Fruit fly (Drosophila melanogaster) whole organism, prepupa: ENCODE measurements around the gene DnaJ-H.
A peak's percentile ranks its signal among the peaks of the same experiment; 100 is the strongest.

Experiments used
- CG10669 ChIP-seq: fragments of 200-800 bp; sonication (Bioruptor generic); optimal IDR thresholded peaks from 3 replicates; lab custom pipeline; 2018; ENCODE audit warnings: missing biosample characterization, mild to moderate bottlenecking, missing genetic modification characterization, moderate library complexity
- CG11294 ChIP-seq: fragments of 200-800 bp; sonication (Bioruptor generic); IDR thresholded peaks from 2 replicates; pipeline ENCODE4 v1.3.6; 2022; ENCODE audit warnings: missing biosample characterization, missing genetic modification characterization
- CG11762 ChIP-seq: fragments of 200-800 bp; sonication (Bioruptor generic); optimal IDR thresholded peaks from 3 replicates; lab custom pipeline; 2016; ENCODE audit warnings: missing biosample characterization, missing genetic modification characterization; ENCODE audit not compliant: insufficient read depth
- CG11902 ChIP-seq: fragments of 200-800 bp; sonication (Bioruptor generic); optimal IDR thresholded peaks from 3 replicates; lab custom pipeline; 2016; ENCODE audit warnings: missing biosample characterization, missing genetic modification characterization
- CG15336 ChIP-seq: fragments of 200-800 bp; sonication (Bioruptor generic); IDR thresholded peaks from 2 replicates; pipeline ENCODE4 v1.3.6; 2022; ENCODE audit warnings: missing biosample characterization, missing genetic modification characterization
- CG1621 ChIP-seq: fragments of 200-800 bp; sonication (Bioruptor generic); optimal IDR thresholded peaks from 3 replicates; lab custom pipeline; 2018; ENCODE audit warnings: missing biosample characterization, mild to moderate bottlenecking, missing genetic modification characterization
- CG16779 ChIP-seq: fragments of 200-800 bp; sonication (Bioruptor generic); optimal IDR thresholded peaks from 3 replicates; lab custom pipeline; 2017; ENCODE audit warnings: missing biosample characterization, mild to moderate bottlenecking, missing genetic modification characterization
- CG31627 ChIP-seq: fragments of 200-800 bp; sonication (Bioruptor generic); optimal IDR thresholded peaks from 3 replicates; lab custom pipeline; 2016; ENCODE audit warnings: missing biosample characterization, missing genetic modification characterization
- CG32006 ChIP-seq: fragments of 200-800 bp; sonication (Bioruptor generic); optimal IDR thresholded peaks from 3 replicates; lab custom pipeline; 2017; ENCODE audit warnings: missing biosample characterization, mild to moderate bottlenecking, missing genetic modification characterization
- CG34406 ChIP-seq: fragments of 200-800 bp; sonication (Bioruptor generic); optimal IDR thresholded peaks from 3 replicates; lab custom pipeline; 2016; ENCODE audit warnings: missing biosample characterization, missing genetic modification characterization
- CG4318 ChIP-seq: fragments of 200-800 bp; sonication (Bioruptor generic); optimal IDR thresholded peaks from 3 replicates; lab custom pipeline; 2017; ENCODE audit warnings: missing biosample characterization, mild to moderate bottlenecking, missing genetic modification characterization
- CG6163 ChIP-seq: fragments of 200-800 bp; sonication (Bioruptor generic); IDR thresholded peaks from 3 replicates; pipeline ENCODE4 v1.3.6; 2022; ENCODE audit warnings: missing biosample characterization, missing genetic modification characterization
- CG6792 ChIP-seq: fragments of 200-800 bp; sonication (Bioruptor generic); optimal IDR thresholded peaks from 3 replicates; lab custom pipeline; 2016; ENCODE audit warnings: missing biosample characterization, missing genetic modification characterization
- CG6808 ChIP-seq: fragments of 200-800 bp; sonication (Bioruptor generic); optimal IDR thresholded peaks from 3 replicates; lab custom pipeline; 2017; ENCODE audit warnings: missing biosample characterization, missing genetic modification characterization, mild to moderate bottlenecking, moderate library complexity, missing genetic modification reagents
- CG7368 ChIP-seq: fragments of 200-800 bp; sonication (Bioruptor generic); optimal IDR thresholded peaks from 3 replicates; lab custom pipeline; 2016; ENCODE audit warnings: missing biosample characterization, missing genetic modification characterization
- CG8119 ChIP-seq: fragments of 200-800 bp; sonication (Bioruptor generic); IDR thresholded peaks from 3 replicates; pipeline ENCODE4 v1.3.6; 2022; ENCODE audit warnings: missing biosample characterization, missing genetic modification characterization
- CG8319 ChIP-seq: fragments of 200-800 bp; sonication (Bioruptor generic); optimal IDR thresholded peaks from 3 replicates; lab custom pipeline; 2016; ENCODE audit warnings: missing biosample characterization, missing genetic modification characterization
- CG8632 ChIP-seq: fragments of 200-800 bp; sonication (Bioruptor generic); optimal IDR thresholded peaks from 3 replicates; lab custom pipeline; 2016; ENCODE audit warnings: missing biosample characterization, missing genetic modification characterization
- Eip75B ChIP-seq: fragments of 200-800 bp; sonication (Bioruptor generic); optimal IDR thresholded peaks from 3 replicates; lab custom pipeline; 2016; ENCODE audit warnings: missing biosample characterization, missing genetic modification characterization
- Eip78C ChIP-seq: fragments of 200-800 bp; sonication (Bioruptor generic); peaks from one replicate; lab custom pipeline; 2016; ENCODE audit warnings: missing biosample characterization, missing genetic modification characterization
- Eip93F ChIP-seq: fragments of 200-800 bp; sonication (Bioruptor generic); optimal IDR thresholded peaks from 2 replicates; lab custom pipeline; 2016; ENCODE audit warnings: missing biosample characterization, mild to moderate bottlenecking, missing genetic modification characterization
- Ets21C ChIP-seq: fragments of 200-800 bp; sonication (Bioruptor generic); optimal IDR thresholded peaks from 3 replicates; lab custom pipeline; 2016; ENCODE audit warnings: missing biosample characterization, missing genetic modification characterization
- Ets96B ChIP-seq: fragments of 200-800 bp; optimal IDR thresholded peaks from 2 replicates; lab custom pipeline; 2019; ENCODE audit warnings: missing biosample characterization, mild to moderate bottlenecking, missing genetic modification characterization, moderate library complexity
- Gug ChIP-seq: fragments of 200-800 bp; sonication (Bioruptor generic); IDR thresholded peaks from 2 replicates; pipeline ENCODE4 v1.3.6; 2022; ENCODE audit warnings: missing biosample characterization, missing genetic modification characterization
- Hr38 ChIP-seq: sonication (Bioruptor generic); optimal IDR thresholded peaks from 2 replicates; lab custom pipeline; 2016; ENCODE audit warnings: missing biosample characterization, missing genetic modification characterization
- Hr39 ChIP-seq: fragments of 200-800 bp; sonication (Bioruptor generic); optimal IDR thresholded peaks from 2 replicates; lab custom pipeline; 2016; ENCODE audit warnings: missing biosample characterization, missing genetic modification characterization
- Lpt ChIP-seq: fragments of 200-800 bp; sonication (Bioruptor generic); optimal IDR thresholded peaks from 3 replicates; lab custom pipeline; 2016; ENCODE audit warnings: missing biosample characterization, missing genetic modification characterization
- Met ChIP-seq: fragments of 200-800 bp; sonication (Bioruptor generic); optimal IDR thresholded peaks from 3 replicates; lab custom pipeline; 2016; ENCODE audit warnings: missing biosample characterization, missing genetic modification characterization
- OdsH ChIP-seq: fragments of 200-800 bp; sonication (Bioruptor generic); optimal IDR thresholded peaks from 3 replicates; lab custom pipeline; 2016; ENCODE audit warnings: missing biosample characterization, missing genetic modification characterization
- Smox ChIP-seq: fragments of 200-800 bp; sonication (Bioruptor generic); optimal IDR thresholded peaks from 3 replicates; lab custom pipeline; 2016; ENCODE audit warnings: missing biosample characterization, missing genetic modification characterization
- Sox102F ChIP-seq: fragments of 200-800 bp; sonication (Bioruptor generic); optimal IDR thresholded peaks from 2 replicates; lab custom pipeline; 2016; ENCODE audit warnings: missing biosample characterization, mild to moderate bottlenecking, missing genetic modification characterization
- Sox14 ChIP-seq: fragments of 200-800 bp; sonication (Bioruptor generic); optimal IDR thresholded peaks from 3 replicates; lab custom pipeline; 2016; ENCODE audit warnings: missing biosample characterization, missing genetic modification characterization
- Sox15 ChIP-seq: fragments of 200-800 bp; sonication (Bioruptor generic); optimal IDR thresholded peaks from 3 replicates; lab custom pipeline; 2016; ENCODE audit warnings: missing biosample characterization, missing genetic modification characterization
- achi ChIP-seq: fragments of 200-800 bp; sonication (Bioruptor generic); optimal IDR thresholded peaks from 3 replicates; lab custom pipeline; 2016; ENCODE audit warnings: missing biosample characterization, missing genetic modification characterization
- cyc ChIP-seq: fragments of 200-800 bp; sonication (Bioruptor generic); optimal IDR thresholded peaks from 3 replicates; lab custom pipeline; 2016; ENCODE audit warnings: missing biosample characterization, missing genetic modification characterization
- dac ChIP-seq: fragments of 200-800 bp; sonication (Bioruptor generic); optimal IDR thresholded peaks from 2 replicates; lab custom pipeline; 2017; ENCODE audit warnings: missing biosample characterization, mild to moderate bottlenecking, missing genetic modification characterization
- dsx ChIP-seq: fragments of 200-800 bp; optimal IDR thresholded peaks from 3 replicates; lab custom pipeline; 2019; ENCODE audit warnings: missing biosample characterization, mild to moderate bottlenecking, missing genetic modification characterization, moderate library complexity; ENCODE audit not compliant: poor library complexity, severe bottlenecking
- eg ChIP-seq: fragments of 200-800 bp; sonication (Bioruptor generic); IDR thresholded peaks from 3 replicates; pipeline ENCODE4 v1.3.6; 2022; ENCODE audit warnings: missing biosample characterization, missing genetic modification characterization
- esn ChIP-seq: fragments of 200-800 bp; sonication (Bioruptor generic); optimal IDR thresholded peaks from 2 replicates; lab custom pipeline; 2016; ENCODE audit warnings: missing biosample characterization, mild to moderate bottlenecking, missing genetic modification characterization, moderate library complexity
- fd59A ChIP-seq: fragments of 200-800 bp; sonication (Bioruptor generic); optimal IDR thresholded peaks from 2 replicates; lab custom pipeline; 2017; ENCODE audit warnings: missing biosample characterization, mild to moderate bottlenecking, missing genetic modification characterization, missing genetic modification reagents
- fd85E ChIP-seq: fragments of 200-800 bp; sonication (Bioruptor generic); optimal IDR thresholded peaks from 3 replicates; lab custom pipeline; 2016; ENCODE audit warnings: missing biosample characterization, missing genetic modification characterization
- fkh ChIP-seq: fragments of 200-800 bp; sonication (Bioruptor generic); optimal IDR thresholded peaks from 3 replicates; lab custom pipeline; 2017; ENCODE audit warnings: missing biosample characterization, mild to moderate bottlenecking, missing genetic modification characterization, moderate library complexity
- lz ChIP-seq: fragments of 200-800 bp; sonication (Bioruptor generic); optimal IDR thresholded peaks from 3 replicates; lab custom pipeline; 2016; ENCODE audit warnings: missing biosample characterization, missing genetic modification characterization
- net ChIP-seq: fragments of 200-800 bp; sonication (Bioruptor generic); optimal IDR thresholded peaks from 3 replicates; lab custom pipeline; 2016; ENCODE audit warnings: missing biosample characterization, missing genetic modification characterization
- pdm3 ChIP-seq: fragments of 200-800 bp; sonication (Bioruptor generic); optimal IDR thresholded peaks from 3 replicates; lab custom pipeline; 2016; ENCODE audit warnings: missing biosample characterization, missing genetic modification characterization
- salr ChIP-seq, 2 experiments: fragments of 200-800 bp; sonication (Bioruptor generic); optimal IDR thresholded peaks; 3 replicates each; lab custom pipeline; 2016 to 2018; ENCODE audit warnings: missing biosample characterization in 2 of 2, missing genetic modification characterization in 2 of 2, mild to moderate bottlenecking in 1 of 2
- spab ChIP-seq: fragments of 200-800 bp; sonication (Bioruptor generic); optimal IDR thresholded peaks from 2 replicates; lab custom pipeline; 2017; ENCODE audit warnings: missing biosample characterization, mild to moderate bottlenecking, missing genetic modification characterization, missing genetic modification reagents
- ss ChIP-seq, 2 experiments: fragments of 200-800 bp; sonication (Bioruptor generic); optimal IDR thresholded peaks; 2 replicates in 1 of 2; 3 replicates in 1 of 2; lab custom pipeline; 2017 to 2018; ENCODE audit warnings: mild to moderate bottlenecking in 2 of 2, missing biosample characterization in 2 of 2, missing genetic modification characterization in 2 of 2, moderate library complexity in 1 of 2
- svp ChIP-seq: fragments of 200-800 bp; sonication (Bioruptor generic); peaks from one replicate; lab custom pipeline; 2016; ENCODE audit warnings: missing biosample characterization, missing genetic modification characterization
- topi ChIP-seq: fragments of 200-800 bp; sonication (Bioruptor generic); optimal IDR thresholded peaks from 3 replicates; lab custom pipeline; 2016; ENCODE audit warnings: missing biosample characterization, missing genetic modification characterization

The DnaJ-H gene

dm6 chr2L:13130291-13130690 is 35.6 kb downstream of the DnaJ-H start, which contains the start of gene CG5122:
Gene CG5122, plus strand, starts transcription at chr2L:13130591.
- TF ChIP-seq Sox102F (GFP tag; lab: Kevin White, UChicago) (no peak), Lpt (GFP tag; lab: Kevin White, UChicago) (no peak), Met (GFP tag; lab: Kevin White, UChicago) (no peak), CG6792 (GFP tag; lab: Kevin White, UChicago) (no peak)
- TF ChIP-seq, all 60 proteins: peak for 0

dm6 chr2L:13122526-13122925 is 43.3 kb downstream of the DnaJ-H start:
- TF ChIP-seq Eip78C (GFP tag; lab: Kevin White, UChicago) (peak; percentile 37), cyc (GFP tag; lab: Kevin White, UChicago) (no peak), Ets96B (no peak), pdm3 (no peak), CG8319 (GFP tag; lab: Kevin White, UChicago) (no peak), dsx (peak; percentile 40), Sox102F (GFP tag; lab: Kevin White, UChicago) (no peak), CG11902 (GFP tag; lab: Kevin White, UChicago) (no peak), CG31627 (GFP tag; lab: Kevin White, UChicago) (no peak), CG1621 (tag; lab: Kevin White, UChicago) (peak; percentile 23), Eip75B (GFP tag; lab: Kevin White, UChicago) (no peak), OdsH (no peak), svp (GFP tag; lab: Kevin White, UChicago) (no peak), achi (no peak), CG8632 (no peak), CG15336 (GFP tag; lab: Robert Waterston, UW) (no peak), CG34406 (GFP tag; lab: Kevin White, UChicago) (no peak), fkh (GFP tag; lab: Kevin White, UChicago) (no peak), esn (GFP tag; lab: Kevin White, UChicago) (no peak), Hr38 (GFP tag; lab: Kevin White, UChicago) (no peak), fd59A (peak; percentile 23), Ets21C (GFP tag; lab: Kevin White, UChicago) (no peak), Sox14 (no peak), CG6808 (peak; percentile 43), CG11294 (GFP tag; lab: Robert Waterston, UW) (no peak), net (GFP tag; lab: Kevin White, UChicago) (no peak), eg (GFP tag; lab: Robert Waterston, UW) (no peak), CG7368 (GFP tag; lab: Kevin White, UChicago) (no peak), CG10669 (GFP tag; lab: Kevin White, UChicago) (no peak), Lpt (GFP tag; lab: Kevin White, UChicago) (no peak), Gug (GFP tag; lab: Robert Waterston, UW) (no peak), CG32006 (GFP tag; lab: Kevin White, UChicago) (no peak), Hr39 (no peak), Sox15 (GFP tag; lab: Kevin White, UChicago) (no peak), dac (GFP tag; lab: Kevin White, UChicago) (no peak), CG8119 (GFP tag; lab: Robert Waterston, UW) (no peak), CG6792 (GFP tag; lab: Kevin White, UChicago) (no peak), salr (GFP tag; optimal IDR thresholded peaks at IDR 0.05; lab: Kevin White, UChicago) (no peak), ss (GFP tag; optimal IDR thresholded peaks at IDR 0.05; lab: Kevin White, UChicago) (peak; percentile 53 to 55), Eip93F (GFP tag; lab: Kevin White, UChicago) (no peak), lz (GFP tag; lab: Kevin White, UChicago) (no peak), CG11762 (GFP tag; lab: Kevin White, UChicago) (no peak), Met (GFP tag; lab: Kevin White, UChicago) (no peak), CG6163 (GFP tag; lab: Robert Waterston, UW) (no peak), Smox (GFP tag; lab: Kevin White, UChicago) (no peak), topi (GFP tag; lab: Kevin White, UChicago) (no peak), spab (peak; percentile 36), fd85E (GFP tag; lab: Kevin White, UChicago) (no peak), CG4318 (no peak), CG16779 (no peak)
